Fruit fly (Drosophila melanogaster) whole organism, embryonic: ENCODE measurements around the gene Ufd4.
A peak's percentile ranks its signal among the peaks of the same experiment; 100 is the strongest.

Experiments
- CG11398 ChIP-seq: fragments of 200-800 bp; sonication (Bioruptor generic); optimal IDR thresholded peaks from 2 replicates; lab custom pipeline; 2016; ENCODE audit warnings: missing biosample characterization, missing genetic modification characterization
- CG11560 ChIP-seq: fragments of 200-800 bp; sonication (Bioruptor generic); IDR thresholded peaks from 3 replicates; pipeline ENCODE4 v1.3.6; 2022; ENCODE audit warnings: missing biosample characterization, missing genetic modification characterization
- CG13123 ChIP-seq: fragments of 200-800 bp; sonication (Bioruptor generic); optimal IDR thresholded peaks from 2 replicates; lab custom pipeline; 2016; ENCODE audit warnings: missing biosample characterization, missing genetic modification characterization
- CG13775 ChIP-seq: fragments of 200-800 bp; sonication (Bioruptor generic); optimal IDR thresholded peaks from 3 replicates; lab custom pipeline; 2017; ENCODE audit warnings: missing biosample characterization, mild to moderate bottlenecking, missing genetic modification characterization
- CG13894 ChIP-seq: fragments of 200-800 bp; sonication (Bioruptor generic); optimal IDR thresholded peaks from 3 replicates; lab custom pipeline; 2018; ENCODE audit warnings: missing biosample characterization, mild to moderate bottlenecking, missing genetic modification characterization, moderate library complexity
- CG14014 ChIP-seq: fragments of 200-800 bp; sonication (Bioruptor generic); IDR thresholded peaks from 2 replicates; pipeline ENCODE4 v1.3.6; 2022; ENCODE audit warnings: missing biosample characterization, missing genetic modification characterization
- CG14860 ChIP-seq: fragments of 200-800 bp; sonication (Bioruptor generic); IDR thresholded peaks from 3 replicates; pipeline ENCODE4 v1.3.6; 2022; ENCODE audit warnings: missing biosample characterization, missing genetic modification characterization; ENCODE audit not compliant: partially characterized antibody
- CG15479 ChIP-seq: fragments of 200-800 bp; sonication (Bioruptor generic); optimal IDR thresholded peaks from 3 replicates; lab custom pipeline; 2019; ENCODE audit warnings: missing biosample characterization, mild to moderate bottlenecking, missing genetic modification characterization, moderate library complexity
- CG1602 ChIP-seq: fragments of 200-800 bp; sonication (Bioruptor generic); optimal IDR thresholded peaks from 3 replicates; lab custom pipeline; 2016; ENCODE audit warnings: missing biosample characterization, missing genetic modification characterization
- CG2116 ChIP-seq: fragments of 200-800 bp; sonication (Bioruptor generic); optimal IDR thresholded peaks from 3 replicates; lab custom pipeline; 2018; ENCODE audit warnings: missing biosample characterization, mild to moderate bottlenecking, missing genetic modification characterization
- CG31388 ChIP-seq: fragments of 200-800 bp; sonication (Bioruptor generic); optimal IDR thresholded peaks from 2 replicates; lab custom pipeline; 2016; ENCODE audit warnings: missing biosample characterization, missing genetic modification characterization
- CG3838 ChIP-seq: fragments of 200-800 bp; sonication (Bioruptor generic); optimal IDR thresholded peaks from 3 replicates; lab custom pipeline; 2016; ENCODE audit warnings: missing biosample characterization, missing genetic modification characterization
- CG43689 ChIP-seq: fragments of 200-800 bp; sonication (Bioruptor generic); IDR thresholded peaks from 2 replicates; pipeline ENCODE4 v1.3.6; 2022; ENCODE audit warnings: missing biosample characterization, missing genetic modification characterization
- CG4424 ChIP-seq: fragments of 200-800 bp; sonication (Bioruptor generic); optimal IDR thresholded peaks from 3 replicates; lab custom pipeline; 2016; ENCODE audit warnings: missing biosample characterization, missing genetic modification characterization
- CG6254 ChIP-seq: fragments of 200-800 bp; sonication (Bioruptor generic); optimal IDR thresholded peaks from 3 replicates; lab custom pipeline; 2017; ENCODE audit warnings: mild to moderate bottlenecking, missing biosample characterization, missing genetic modification reagents, missing genetic modification characterization
- CG6272 ChIP-seq: fragments of 200-800 bp; sonication (Bioruptor generic); IDR thresholded peaks from 2 replicates; pipeline ENCODE4 v1.3.6; 2022; ENCODE audit warnings: missing biosample characterization, missing genetic modification characterization
- CG6683 ChIP-seq: fragments of 200-800 bp; sonication (Bioruptor generic); optimal IDR thresholded peaks from 2 replicates; lab custom pipeline; 2017; ENCODE audit warnings: missing biosample characterization, mild to moderate bottlenecking, missing genetic modification characterization, missing genetic modification reagents
- CG7745 ChIP-seq: fragments of 200-800 bp; sonication (Bioruptor generic); optimal IDR thresholded peaks from 2 replicates; lab custom pipeline; 2018; ENCODE audit warnings: missing biosample characterization, mild to moderate bottlenecking, missing genetic modification characterization, moderate library complexity
- CG7963 ChIP-seq: fragments of 200-800 bp; sonication (Bioruptor generic); IDR thresholded peaks from 3 replicates; pipeline ENCODE4 v1.3.6; 2022; ENCODE audit warnings: missing biosample characterization, missing genetic modification characterization; ENCODE audit not compliant: partially characterized antibody
- CG9437 ChIP-seq: fragments of 200-800 bp; sonication (Bioruptor generic); optimal IDR thresholded peaks from 2 replicates; lab custom pipeline; 2018; ENCODE audit warnings: missing biosample characterization, mild to moderate bottlenecking, missing genetic modification characterization
- CG9797 ChIP-seq: fragments of 200-800 bp; sonication (Bioruptor generic); optimal IDR thresholded peaks from 3 replicates; lab custom pipeline; 2018; ENCODE audit warnings: missing biosample characterization, mild to moderate bottlenecking, missing genetic modification characterization
- CG9876 ChIP-seq: fragments of 200-800 bp; sonication (Bioruptor generic); optimal IDR thresholded peaks from 2 replicates; lab custom pipeline; 2016; ENCODE audit warnings: missing biosample characterization, missing genetic modification characterization
- CoRest ChIP-seq: fragments of 200-800 bp; sonication (Bioruptor generic); optimal IDR thresholded peaks from 3 replicates; lab custom pipeline; 2018; ENCODE audit warnings: missing biosample characterization, mild to moderate bottlenecking, missing genetic modification characterization, moderate library complexity
- Deaf1 ChIP-seq: fragments of 200-800 bp; optimal IDR thresholded peaks from 3 replicates; lab custom pipeline; 2019; ENCODE audit warnings: missing biosample characterization, mild to moderate bottlenecking, missing genetic modification characterization, moderate library complexity
- E2f2 ChIP-seq: fragments of 200-800 bp; sonication (Bioruptor generic); IDR thresholded peaks from 2 replicates; pipeline ENCODE4 v1.3.6; 2022; ENCODE audit warnings: missing biosample characterization, missing genetic modification characterization
- Eip74EF ChIP-seq, 2 experiments: fragments of 200-800 bp in 1 of 2; fragments of >200 bp in 1 of 2; sonication (Bioruptor generic) in 1 of 2; optimal IDR thresholded peaks; 2 replicates each; lab custom pipeline; 2017 to 2019; ENCODE audit warnings: missing biosample characterization in 2 of 2, missing genetic modification characterization in 2 of 2, mild to moderate bottlenecking in 1 of 2, moderate library complexity in 1 of 2
- Fer3 ChIP-seq: fragments of 200-800 bp; sonication (Bioruptor generic); optimal IDR thresholded peaks from 2 replicates; lab custom pipeline; 2018; ENCODE audit warnings: missing biosample characterization, mild to moderate bottlenecking, missing genetic modification characterization, moderate library complexity
- Gug ChIP-seq: fragments of 200-800 bp; sonication (Bioruptor generic); IDR thresholded peaks from 4 replicates; pipeline ENCODE4 v1.3.6; 2022; ENCODE audit warnings: missing biosample characterization, missing genetic modification characterization
- H2.0 ChIP-seq: fragments of 200-800 bp; sonication (Bioruptor generic); IDR thresholded peaks from 2 replicates; pipeline ENCODE4 v1.3.6; 2022; ENCODE audit warnings: missing biosample characterization, missing genetic modification characterization
- HLHmδ ChIP-seq: fragments of 200-800 bp; sonication (Bioruptor generic); optimal IDR thresholded peaks from 2 replicates; lab custom pipeline; 2018; ENCODE audit warnings: missing biosample characterization, mild to moderate bottlenecking, missing genetic modification characterization, moderate library complexity
- Oaz ChIP-seq: fragments of 200-800 bp; sonication (Bioruptor generic); IDR thresholded peaks from 2 replicates; pipeline ENCODE4 v1.3.6; 2022; ENCODE audit warnings: missing biosample characterization, missing genetic modification characterization
- Rx ChIP-seq: fragments of 200-800 bp; sonication (Bioruptor generic); IDR thresholded peaks from 2 replicates; pipeline ENCODE4 v1.3.6; 2022; ENCODE audit warnings: missing biosample characterization, missing genetic modification characterization
- Side ChIP-seq: fragments of 200-800 bp; sonication (Bioruptor generic); optimal IDR thresholded peaks from 2 replicates; lab custom pipeline; 2016; ENCODE audit warnings: missing biosample characterization, missing genetic modification characterization
- Xrp1 ChIP-seq: fragments of 200-800 bp; sonication (Bioruptor generic); IDR thresholded peaks from 2 replicates; pipeline ENCODE4 v1.3.6; 2022; ENCODE audit warnings: missing biosample characterization, missing genetic modification characterization
- cato ChIP-seq: fragments of 200-800 bp; sonication (Bioruptor generic); optimal IDR thresholded peaks from 2 replicates; lab custom pipeline; 2016; ENCODE audit warnings: missing biosample characterization, missing genetic modification characterization, borderline replicate concordance
- chif ChIP-seq, 2 experiments: fragments of 200-800 bp; sonication (Bioruptor generic); optimal IDR thresholded peaks; 3 replicates each; lab custom pipeline; 2016; ENCODE audit warnings: missing biosample characterization in 2 of 2, missing genetic modification characterization in 2 of 2
- crp ChIP-seq, 2 experiments: fragments of 200-800 bp; sonication (Bioruptor generic); optimal IDR thresholded peaks; 2 replicates in 1 of 2; 3 replicates in 1 of 2; lab custom pipeline; 2017; ENCODE audit warnings: missing biosample characterization in 2 of 2, missing genetic modification characterization in 2 of 2, mild to moderate bottlenecking in 1 of 2, moderate library complexity in 1 of 2
- dysf ChIP-seq: fragments of 200-800 bp; sonication (Bioruptor generic); IDR thresholded peaks from 3 replicates; pipeline ENCODE4 v1.3.6; 2022; ENCODE audit warnings: missing biosample characterization, missing genetic modification characterization
- ham ChIP-seq: fragments of 200-800 bp; sonication (Bioruptor generic); IDR thresholded peaks from 2 replicates; pipeline ENCODE4 v1.3.6; 2022; ENCODE audit warnings: missing biosample characterization, missing genetic modification characterization
- jumu ChIP-seq: fragments of 200-800 bp; sonication (Bioruptor generic); optimal IDR thresholded peaks from 3 replicates; lab custom pipeline; 2016; ENCODE audit warnings: missing biosample characterization, missing genetic modification characterization
- klu ChIP-seq: fragments of 200-800 bp; sonication (Bioruptor generic); IDR thresholded peaks from 2 replicates; pipeline ENCODE4 v1.3.6; 2022; ENCODE audit warnings: missing biosample characterization, missing genetic modification characterization
- knrl ChIP-seq: fragments of 200-800 bp; sonication (Bioruptor generic); IDR thresholded peaks from 3 replicates; pipeline ENCODE4 v1.3.6; 2022; ENCODE audit warnings: missing biosample characterization, missing genetic modification characterization; ENCODE audit not compliant: partially characterized antibody
- mam ChIP-seq: fragments of 200-800 bp; sonication (Bioruptor generic); optimal IDR thresholded peaks from 3 replicates; lab custom pipeline; 2016; ENCODE audit warnings: missing biosample characterization, missing genetic modification characterization
- mld ChIP-seq: fragments of 200-800 bp; sonication (Bioruptor generic); IDR thresholded peaks from 3 replicates; pipeline ENCODE4 v1.3.6; 2022; ENCODE audit warnings: missing biosample characterization, missing genetic modification characterization; ENCODE audit not compliant: partially characterized antibody
- oc ChIP-seq: fragments of 200-800 bp; sonication (Bioruptor generic); optimal IDR thresholded peaks from 2 replicates; lab custom pipeline; 2018; ENCODE audit warnings: missing biosample characterization, mild to moderate bottlenecking, missing genetic modification characterization, moderate library complexity
- pan ChIP-seq, 4 experiments: fragments of >200 bp in 3 of 4; fragments of 200-800 bp in 1 of 4; sonication (Bioruptor generic) in 1 of 4; optimal IDR thresholded peaks in 3 of 4; IDR thresholded peaks in 1 of 4; 2 replicates each; pipeline versions ENCODE4 v1.3.6 to Lab custom; 2017 to 2022; ENCODE audit warnings: missing biosample characterization in 2 of 4, missing genetic modification characterization in 2 of 4, mixed read lengths in 1 of 4
- ranshi ChIP-seq: fragments of 200-800 bp; sonication (Bioruptor generic); IDR thresholded peaks from 2 replicates; pipeline ENCODE4 v1.3.6; 2022; ENCODE audit warnings: missing biosample characterization, missing genetic modification characterization
- slbo ChIP-seq: fragments of 200-800 bp; sonication (Bioruptor generic); IDR thresholded peaks from 2 replicates; pipeline ENCODE4 v1.3.6; 2022; ENCODE audit warnings: missing biosample characterization, missing genetic modification characterization
- sqz ChIP-seq: fragments of 200-800 bp; sonication (Bioruptor generic); optimal IDR thresholded peaks from 3 replicates; lab custom pipeline; 2018; ENCODE audit warnings: missing biosample characterization, mild to moderate bottlenecking, missing genetic modification characterization
- twi ChIP-seq: fragments of 200-800 bp; optimal IDR thresholded peaks from 2 replicates; lab custom pipeline; 2019; ENCODE audit warnings: missing biosample characterization, mild to moderate bottlenecking, missing genetic modification characterization, moderate library complexity
- zfh1 ChIP-seq: fragments of 200-800 bp; sonication (Bioruptor generic); IDR thresholded peaks from 3 replicates; pipeline ENCODE4 v1.3.6; 2022; ENCODE audit warnings: missing biosample characterization, missing genetic modification characterization

The Ufd4 gene

dm6 chr2L:10298306-10298705 is 6.1 kb upstream of the Ufd4 start (continued):
- no peak for TF ChIP-seq CG31388 (GFP tag; lab: Kevin White, UChicago)
- TF ChIP-seq jumu (GFP tag; lab: Kevin White, UChicago): peak; percentile 26
- TF ChIP-seq mld (GFP tag; lab: Robert Waterston, UW): no peak
- TF ChIP-seq cato (GFP tag; lab: Kevin White, UChicago): no peak
- TF ChIP-seq ham (GFP tag; lab: Robert Waterston, UW): no peak
- TF ChIP-seq sqz (GFP tag; lab: Kevin White, UChicago): no peak
- no peak for TF ChIP-seq oc (tag; lab: Kevin White, UChicago)
- no peak for TF ChIP-seq dysf (GFP tag; lab: Robert Waterston, UW)
- TF ChIP-seq H2.0 (GFP tag; lab: Robert Waterston, UW): no peak
- no peak for TF ChIP-seq ranshi (GFP tag; lab: Robert Waterston, UW)
- no peak for TF ChIP-seq CG14014 (GFP tag; lab: Robert Waterston, UW)
- peak; percentile 51 for TF ChIP-seq CoRest
- no peak for TF ChIP-seq mam (GFP tag; lab: Kevin White, UChicago)
- TF ChIP-seq CG13123 (GFP tag; lab: Kevin White, UChicago): no peak
- TF ChIP-seq CG15479: no peak
- no peak for TF ChIP-seq CG43689
- peak; percentile 8 for TF ChIP-seq twi (tag; lab: Kevin White, UChicago)
- no peak for TF ChIP-seq HLHmδ (GFP tag; lab: Kevin White, UChicago)
- TF ChIP-seq Rx (GFP tag; lab: Robert Waterston, UW): no peak
- TF ChIP-seq Oaz (GFP tag; lab: Robert Waterston, UW): no peak
- no peak for TF ChIP-seq CG4424 (GFP tag; lab: Kevin White, UChicago)
- no peak for TF ChIP-seq crp (GFP tag; optimal IDR thresholded peaks at IDR 0.05; lab: Kevin White, UChicago)
- no peak for TF ChIP-seq CG6683 (GFP tag; lab: Kevin White, UChicago)
- TF ChIP-seq CG14860: peak; percentile 84; the same call in 2 of the 3 replicates
- TF ChIP-seq Side: no peak
- TF ChIP-seq CG11560 (tag; lab: Robert Waterston, UW): no peak
- TF ChIP-seq Deaf1: no peak
- no peak for TF ChIP-seq CG1602
- TF ChIP-seq slbo: no peak
- no peak for TF ChIP-seq Xrp1 (GFP tag; lab: Robert Waterston, UW)
- no peak for TF ChIP-seq zfh1 (GFP tag; lab: Robert Waterston, UW)
- no peak for TF ChIP-seq CG9797 (GFP tag; lab: Kevin White, UChicago)
- peak; percentile 54 for TF ChIP-seq CG9437 (GFP tag; lab: Kevin White, UChicago)
- 0 out of 2 replicates have a peak, but pooled peaks have one; percentile 45 for TF ChIP-seq E2f2
- no peak for TF ChIP-seq CG11398
- TF ChIP-seq Gug (GFP tag; lab: Robert Waterston, UW): no peak
- TF ChIP-seq CG7745: no peak
- TF ChIP-seq CG6272 (GFP tag; lab: Robert Waterston, UW): no peak
- TF ChIP-seq pan (optimal IDR thresholded peaks at IDR 0.05; lab: Kevin White, UChicago): no peak
- TF ChIP-seq pan (GFP tag; optimal IDR thresholded peaks at IDR 0.05 in 1 of 2, IDR thresholded peaks at IDR 0.05 in 1 of 2): no peak
- peak in 1 of 2 experiments; percentile 79 for TF ChIP-seq Eip74EF (GFP tag; optimal IDR thresholded peaks at IDR 0.05; lab: Kevin White, UChicago)
- TF ChIP-seq CG3838 (GFP tag; lab: Kevin White, UChicago): no peak
- no peak for TF ChIP-seq Fer3
- TF ChIP-seq CG9876 (GFP tag; lab: Kevin White, UChicago): no peak
- TF ChIP-seq CG2116 (GFP tag; lab: Kevin White, UChicago): no peak
- TF ChIP-seq CG7963: no peak; the same call in 2 of the 3 replicates
- no peak for TF ChIP-seq CG6254
- TF ChIP-seq knrl (GFP tag; lab: Robert Waterston, UW): no peak
- TF ChIP-seq CG13775: no peak
- no peak for TF ChIP-seq CG13894 (tag; lab: Kevin White, UChicago)
- no peak for TF ChIP-seq chif (GFP tag; optimal IDR thresholded peaks at IDR 0.05; lab: Kevin White, UChicago)
- no peak for TF ChIP-seq klu
